ENCODE assay signal across 5 worm cellular contexts in the genomic region with DNA sequence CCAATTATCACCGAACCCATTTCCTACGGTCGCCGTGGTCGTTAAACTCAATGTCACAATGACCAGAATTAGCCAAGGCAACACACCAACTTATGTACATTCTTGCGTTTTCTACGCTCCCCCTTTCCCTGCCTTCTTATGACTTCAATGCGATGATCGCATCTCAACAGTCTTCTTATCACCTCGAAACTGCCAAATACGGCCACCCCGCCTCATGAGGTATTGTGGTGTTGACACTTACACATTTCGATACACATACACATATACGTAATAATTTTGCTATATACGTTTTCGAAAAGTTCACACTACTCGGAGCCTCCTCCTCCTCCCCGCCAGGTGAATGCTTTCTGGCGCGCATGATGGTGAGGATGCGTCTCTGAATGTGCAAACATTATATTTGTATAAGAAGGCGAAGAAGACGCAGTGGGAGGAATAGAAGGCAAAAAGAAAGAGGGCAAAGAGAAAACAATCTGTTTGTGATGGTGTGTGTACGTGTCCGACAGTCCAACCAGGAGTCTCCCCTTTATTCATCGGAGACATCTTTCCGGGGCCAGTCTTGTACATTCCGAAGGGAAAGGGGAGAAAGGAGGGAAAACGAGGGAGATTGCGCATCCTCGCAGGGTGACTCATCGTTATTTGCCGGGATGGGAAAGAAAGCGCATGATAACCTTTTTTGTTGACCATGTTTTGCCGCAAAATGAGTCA.
TF ChIP-seq lines count a peak whose summit lies in the region.

No protein-coding gene starts in this region.

TF ChIP-seq in whole organism, L1 larva, 84 proteins besides CTCF, POLR2A, EP300 and RAD21 (continues in another document):
- TF ChIP-seq F16B12.6 (tag; optimal IDR thresholded peaks at IDR 0.05; lab: Kevin White, UChicago) (no peak), ama-1 (optimal IDR thresholded peaks at IDR 0.05; lab: Kevin White, UChicago) (no peak), ceh-90 (tag; optimal IDR thresholded peaks at IDR 0.05; lab: Kevin White, UChicago) (no peak), tlp-1 (tag; optimal IDR thresholded peaks at IDR 0.05; lab: Kevin White, UChicago) (no peak), ceh-63 (GFP tag; optimal IDR thresholded peaks at IDR 0.05; lab: Kevin White, UChicago) (no peak), hpl-2 (GFP tag; optimal IDR thresholded peaks at IDR 0.05; lab: Kevin White, UChicago) (no peak), nhr-12 (tag; optimal IDR thresholded peaks at IDR 0.05; lab: Kevin White, UChicago) (no peak), ces-1 (GFP tag; optimal IDR thresholded peaks at IDR 0.05; lab: Kevin White, UChicago) (no peak), elt-2 (tag; optimal IDR thresholded peaks at IDR 0.05; lab: Kevin White, UChicago) (peak; percentile 59), xbp-1 (tag; optimal IDR thresholded peaks at IDR 0.05; lab: Kevin White, UChicago) (no peak), unc-130 (tag; optimal IDR thresholded peaks at IDR 0.05; lab: Kevin White, UChicago) (no peak), nhr-237 (tag; optimal IDR thresholded peaks at IDR 0.05; lab: Kevin White, UChicago) (no peak), pqm-1 (tag; optimal IDR thresholded peaks at IDR 0.05; lab: Kevin White, UChicago) (no peak), sox-4 (tag; optimal IDR thresholded peaks at IDR 0.05; lab: Kevin White, UChicago) (no peak), sptf-1 (tag; optimal IDR thresholded peaks at IDR 0.05; lab: Kevin White, UChicago) (no peak), nhr-71 (tag; optimal IDR thresholded peaks at IDR 0.05; lab: Kevin White, UChicago) (peak; percentile 50), aha-1 (tag; optimal IDR thresholded peaks at IDR 0.05; lab: Kevin White, UChicago) (no peak), jun-1 (tag; optimal IDR thresholded peaks at IDR 0.05; lab: Kevin White, UChicago) (peak; percentile 58)

TF ChIP-seq in whole organism, L3 larva, 47 proteins besides CTCF, POLR2A, EP300 and RAD21 (continues in another document):
- no peak for TF ChIP-seq elt-3 (tag; optimal IDR thresholded peaks at IDR 0.05; lab: Kevin White, UChicago)
- TF ChIP-seq nhr-67 (tag; optimal IDR thresholded peaks at IDR 0.05; lab: Kevin White, UChicago), result no peak
- TF ChIP-seq mdl-1 (tag; optimal IDR thresholded peaks at IDR 0.05; lab: Kevin White, UChicago), result no peak
- no peak for TF ChIP-seq lsy-12 (tag; optimal IDR thresholded peaks at IDR 0.05; lab: Kevin White, UChicago)
- no peak for TF ChIP-seq zag-1 (tag; optimal IDR thresholded peaks at IDR 0.05; lab: Kevin White, UChicago)
- no peak for TF ChIP-seq nhr-28 (tag; optimal IDR thresholded peaks at IDR 0.05; lab: Kevin White, UChicago)
- TF ChIP-seq ceh-9 (tag; optimal IDR thresholded peaks at IDR 0.05; lab: Kevin White, UChicago), result no peak
- no peak for TF ChIP-seq unc-62 (GFP tag; optimal IDR thresholded peaks at IDR 0.05; lab: Kevin White, UChicago)
- no peak for TF ChIP-seq lin-15B (tag; optimal IDR thresholded peaks at IDR 0.05; lab: Kevin White, UChicago)
- TF ChIP-seq fos-1 (tag; optimal IDR thresholded peaks at IDR 0.05; lab: Kevin White, UChicago), result peak; percentile 75
- peak; percentile 82 for TF ChIP-seq jun-1 (tag; optimal IDR thresholded peaks at IDR 0.05; lab: Kevin White, UChicago)
- no peak for TF ChIP-seq ceh-82 (tag; optimal IDR thresholded peaks at IDR 0.05; lab: Kevin White, UChicago)
- TF ChIP-seq aly-2 (tag; optimal IDR thresholded peaks at IDR 0.05; lab: Kevin White, UChicago), result no peak
- no peak for TF ChIP-seq egl-27 (tag; optimal IDR thresholded peaks at IDR 0.05; lab: Kevin White, UChicago)
- no peak for TF ChIP-seq fkh-2 (tag; optimal IDR thresholded peaks at IDR 0.05; lab: Kevin White, UChicago)
- no peak for TF ChIP-seq unc-39 (tag; optimal IDR thresholded peaks at IDR 0.05; lab: Kevin White, UChicago)
- no peak for TF ChIP-seq nhr-77 (tag; optimal IDR thresholded peaks at IDR 0.05; lab: Kevin White, UChicago)
- no peak for TF ChIP-seq eor-1 (tag; optimal IDR thresholded peaks at IDR 0.05; lab: Kevin White, UChicago)

TF ChIP-seq in whole organism, early embryonic, 17 proteins besides CTCF, POLR2A, EP300 and RAD21:
- TF ChIP-seq F13C5.2 (tag; optimal IDR thresholded peaks at IDR 0.05; lab: Kevin White, UChicago), result no peak
- peak; percentile 65 for TF ChIP-seq B0310.2 (tag; optimal IDR thresholded peaks at IDR 0.05; lab: Kevin White, UChicago)
- no peak for TF ChIP-seq ama-1 (optimal IDR thresholded peaks at IDR 0.05; lab: Kevin White, UChicago)
- TF ChIP-seq pes-1 (GFP tag; IDR thresholded peaks at IDR 0.05; lab: Robert Waterston, UW), result no peak
- no peak for TF ChIP-seq hnd-1 (tag; optimal IDR thresholded peaks at IDR 0.05; lab: Kevin White, UChicago)
- TF ChIP-seq tbx-11 (GFP tag; IDR thresholded peaks at IDR 0.05; lab: Robert Waterston, UW), result no peak
- no peak for TF ChIP-seq aly-1 (tag; optimal IDR thresholded peaks at IDR 0.05; lab: Kevin White, UChicago)
- no peak for TF ChIP-seq tra-4 (tag; optimal IDR thresholded peaks at IDR 0.05; lab: Kevin White, UChicago)
- TF ChIP-seq sea-1 (GFP tag; conservative IDR thresholded peaks at IDR 0.05; lab: Robert Waterston, UW), result no peak
- TF ChIP-seq scrt-1 (GFP tag; IDR thresholded peaks at IDR 0.05; lab: Robert Waterston, UW), result no peak
- no peak for TF ChIP-seq ceh-13 (GFP tag; optimal IDR thresholded peaks at IDR 0.05; lab: Kevin White, UChicago)
- peak; percentile 54 for TF ChIP-seq hmg-4 (GFP tag; optimal IDR thresholded peaks at IDR 0.05; lab: Kevin White, UChicago)
- TF ChIP-seq ets-7 (tag; optimal IDR thresholded peaks at IDR 0.05; lab: Kevin White, UChicago), result no peak
- no peak for TF ChIP-seq ceh-36 (tag; optimal IDR thresholded peaks at IDR 0.05; lab: Kevin White, UChicago)
- no peak for TF ChIP-seq flt-1 (GFP tag; IDR thresholded peaks at IDR 0.05; lab: Robert Waterston, UW)
- no peak for TF ChIP-seq hmbx-1 (tag; optimal IDR thresholded peaks at IDR 0.05; lab: Kevin White, UChicago)
- peak; percentile 34; the same call in 1 of the 2 replicates for TF ChIP-seq tbx-37 (GFP tag; conservative IDR thresholded peaks at IDR 0.05; lab: Robert Waterston, UW)

TF ChIP-seq in whole organism, midembryonic, 9 proteins besides CTCF, POLR2A, EP300 and RAD21:
- TF ChIP-seq flt-1 (GFP tag; IDR thresholded peaks at IDR 0.05; lab: Robert Waterston, UW), result no peak
- TF ChIP-seq ztf-23 (GFP tag; IDR thresholded peaks at IDR 0.05; lab: Robert Waterston, UW), result 0 out of 2 replicates have a peak, but pooled peaks have one; percentile 35
- 0 out of 2 replicates have a peak, but pooled peaks have one; percentile 53 for TF ChIP-seq tab-1 (GFP tag; IDR thresholded peaks at IDR 0.05; lab: Robert Waterston, UW)
- peak; percentile 67 for TF ChIP-seq cog-1 (tag; optimal IDR thresholded peaks at IDR 0.05; lab: Kevin White, UChicago)

TF ChIP-seq in whole organism, young adult, 124 proteins besides CTCF, POLR2A, EP300 and RAD21:
- TF ChIP-seq dox-1 (GFP tag; IDR thresholded peaks at IDR 0.05; lab: Robert Waterston, UW) (peak; percentile 18; the same call in 1 of the 2 replicates), nhr-80 (tag; optimal IDR thresholded peaks at IDR 0.05; lab: Kevin White, UChicago) (peak; percentile 65), cebp-1 (GFP tag; IDR thresholded peaks at IDR 0.05; lab: Robert Waterston, UW) (0 out of 2 replicates have a peak, but pooled peaks have one; percentile 12), cebp-1 (tag; optimal IDR thresholded peaks at IDR 0.05; lab: Kevin White, UChicago) (no peak), F52B5.7 (tag; optimal IDR thresholded peaks at IDR 0.05; lab: Kevin White, UChicago) (no peak), gei-17 (GFP tag; optimal IDR thresholded peaks at IDR 0.05; lab: Kevin White, UChicago) (no peak), F33H1.4 (GFP tag; IDR thresholded peaks at IDR 0.05; lab: Robert Waterston, UW) (no peak), zfh-2 (GFP tag; conservative IDR thresholded peaks at IDR 0.05; lab: Robert Waterston, UW) (peak; percentile 70; the same call in 1 of the 2 replicates), snpc-4 (GFP tag; optimal IDR thresholded peaks at IDR 0.05; lab: Kevin White, UChicago) (no peak), snpc-4 (tag; optimal IDR thresholded peaks at IDR 0.05; lab: Kevin White, UChicago) (peak in 1 of 4 experiments; percentile 18), ekl-4 (GFP tag; IDR thresholded peaks at IDR 0.05; lab: Robert Waterston, UW) (no peak), fkh-3 (tag; optimal IDR thresholded peaks at IDR 0.05; lab: Kevin White, UChicago) (no peak), madf-3 (GFP tag; IDR thresholded peaks at IDR 0.05; lab: Robert Waterston, UW) (no peak), ztf-28 (GFP tag; IDR thresholded peaks at IDR 0.05; lab: Robert Waterston, UW) (no peak), sdz-38 (tag; optimal IDR thresholded peaks at IDR 0.05; lab: Kevin White, UChicago) (no peak), lir-1 (GFP tag; conservative IDR thresholded peaks at IDR 0.05; lab: Robert Waterston, UW) (no peak), ztf-26 (tag; optimal IDR thresholded peaks at IDR 0.05; lab: Kevin White, UChicago) (no peak), Y53F4B.3 (GFP tag; IDR thresholded peaks at IDR 0.05; lab: Robert Waterston, UW) (no peak)

Comparison
In these comparisons a context has a peak if more than half of its experiments do, and no peak if none do; other contexts are left out.
1. Of the 8 proteins assayed by ChIP-seq in both whole organism, young adult and whole organism, L1 larva: peak only in whole organism, young adult: none; only in whole organism, L1 larva: nhr-90; in both: none; in neither: 5; mixed calls (peak in some experiments, not most) for 2.